Fruit fly (Drosophila melanogaster) whole organism, prepupa: ENCODE results near the gene ebd1.

Source experiments
- Blimp-1 ChIP-seq: fragments of 200-800 bp; sonication (Bioruptor generic); optimal IDR thresholded peaks from 3 replicates; lab custom pipeline; 2017; ENCODE audit warnings: missing biosample characterization, missing genetic modification characterization, mild to moderate bottlenecking, moderate library complexity, missing genetic modification reagents
- CG10631 ChIP-seq: fragments of 200-800 bp; sonication (Bioruptor generic); optimal IDR thresholded peaks from 2 replicates; lab custom pipeline; 2016; ENCODE audit warnings: missing biosample characterization, missing genetic modification characterization
- CG10669 ChIP-seq: fragments of 200-800 bp; sonication (Bioruptor generic); optimal IDR thresholded peaks from 3 replicates; lab custom pipeline; 2018; ENCODE audit warnings: missing biosample characterization, mild to moderate bottlenecking, missing genetic modification characterization, moderate library complexity
- CG11294 ChIP-seq: fragments of 200-800 bp; sonication (Bioruptor generic); IDR thresholded peaks from 2 replicates; pipeline ENCODE4 v1.3.6; 2022; ENCODE audit warnings: missing biosample characterization, missing genetic modification characterization
- CG11762 ChIP-seq: fragments of 200-800 bp; sonication (Bioruptor generic); optimal IDR thresholded peaks from 3 replicates; lab custom pipeline; 2016; ENCODE audit warnings: missing biosample characterization, missing genetic modification characterization; ENCODE audit not compliant: insufficient read depth
- CG11902 ChIP-seq: fragments of 200-800 bp; sonication (Bioruptor generic); optimal IDR thresholded peaks from 3 replicates; lab custom pipeline; 2016; ENCODE audit warnings: missing biosample characterization, missing genetic modification characterization
- CG15336 ChIP-seq: fragments of 200-800 bp; sonication (Bioruptor generic); IDR thresholded peaks from 2 replicates; pipeline ENCODE4 v1.3.6; 2022; ENCODE audit warnings: missing biosample characterization, missing genetic modification characterization
- CG1621 ChIP-seq: fragments of 200-800 bp; sonication (Bioruptor generic); optimal IDR thresholded peaks from 3 replicates; lab custom pipeline; 2018; ENCODE audit warnings: missing biosample characterization, mild to moderate bottlenecking, missing genetic modification characterization
- CG16779 ChIP-seq: fragments of 200-800 bp; sonication (Bioruptor generic); optimal IDR thresholded peaks from 3 replicates; lab custom pipeline; 2017; ENCODE audit warnings: missing biosample characterization, mild to moderate bottlenecking, missing genetic modification characterization
- CG3032 ChIP-seq: fragments of 200-800 bp; optimal IDR thresholded peaks from 2 replicates; lab custom pipeline; 2019; ENCODE audit warnings: missing biosample characterization, mild to moderate bottlenecking, missing genetic modification characterization, moderate library complexity
- CG32006 ChIP-seq: fragments of 200-800 bp; sonication (Bioruptor generic); optimal IDR thresholded peaks from 3 replicates; lab custom pipeline; 2017; ENCODE audit warnings: missing biosample characterization, mild to moderate bottlenecking, missing genetic modification characterization
- CG34406 ChIP-seq: fragments of 200-800 bp; sonication (Bioruptor generic); optimal IDR thresholded peaks from 3 replicates; lab custom pipeline; 2016; ENCODE audit warnings: missing biosample characterization, missing genetic modification characterization
- CG3919 ChIP-seq: fragments of 200-800 bp; sonication (Bioruptor generic); optimal IDR thresholded peaks from 3 replicates; lab custom pipeline; 2016; ENCODE audit warnings: missing biosample characterization, missing genetic modification characterization
- CG6163 ChIP-seq: fragments of 200-800 bp; sonication (Bioruptor generic); IDR thresholded peaks from 3 replicates; pipeline ENCODE4 v1.3.6; 2022; ENCODE audit warnings: missing biosample characterization, missing genetic modification characterization
- CG6276 ChIP-seq: fragments of 200-800 bp; sonication (Bioruptor generic); optimal IDR thresholded peaks from 2 replicates; lab custom pipeline; 2017; ENCODE audit warnings: missing biosample characterization, mild to moderate bottlenecking, missing genetic modification characterization
- CG6792 ChIP-seq: fragments of 200-800 bp; sonication (Bioruptor generic); optimal IDR thresholded peaks from 3 replicates; lab custom pipeline; 2016; ENCODE audit warnings: missing biosample characterization, missing genetic modification characterization
- CG6808 ChIP-seq: fragments of 200-800 bp; sonication (Bioruptor generic); optimal IDR thresholded peaks from 3 replicates; lab custom pipeline; 2017; ENCODE audit warnings: missing biosample characterization, missing genetic modification characterization, mild to moderate bottlenecking, moderate library complexity, missing genetic modification reagents
- CG6854 ChIP-seq: fragments of 200-800 bp; sonication (Bioruptor generic); optimal IDR thresholded peaks from 2 replicates; lab custom pipeline; 2017; ENCODE audit warnings: missing biosample characterization, mild to moderate bottlenecking, missing genetic modification characterization
- CG7368 ChIP-seq: fragments of 200-800 bp; sonication (Bioruptor generic); optimal IDR thresholded peaks from 3 replicates; lab custom pipeline; 2016; ENCODE audit warnings: missing biosample characterization, missing genetic modification characterization
- CG8119 ChIP-seq: fragments of 200-800 bp; sonication (Bioruptor generic); IDR thresholded peaks from 3 replicates; pipeline ENCODE4 v1.3.6; 2022; ENCODE audit warnings: missing biosample characterization, missing genetic modification characterization
- CG8319 ChIP-seq: fragments of 200-800 bp; sonication (Bioruptor generic); optimal IDR thresholded peaks from 3 replicates; lab custom pipeline; 2016; ENCODE audit warnings: missing biosample characterization, missing genetic modification characterization
- CG9139 ChIP-seq: fragments of 200-800 bp; sonication (Bioruptor generic); optimal IDR thresholded peaks from 3 replicates; lab custom pipeline; 2017; ENCODE audit warnings: missing biosample characterization, mild to moderate bottlenecking, missing genetic modification characterization
- Eip78C ChIP-seq: fragments of 200-800 bp; sonication (Bioruptor generic); peaks from one replicate; lab custom pipeline; 2016; ENCODE audit warnings: missing biosample characterization, missing genetic modification characterization
- Eip93F ChIP-seq: fragments of 200-800 bp; sonication (Bioruptor generic); optimal IDR thresholded peaks from 2 replicates; lab custom pipeline; 2016; ENCODE audit warnings: missing biosample characterization, mild to moderate bottlenecking, missing genetic modification characterization
- Ets96B ChIP-seq: fragments of 200-800 bp; optimal IDR thresholded peaks from 2 replicates; lab custom pipeline; 2019; ENCODE audit warnings: missing biosample characterization, mild to moderate bottlenecking, missing genetic modification characterization, moderate library complexity
- Hr39 ChIP-seq: fragments of 200-800 bp; sonication (Bioruptor generic); optimal IDR thresholded peaks from 2 replicates; lab custom pipeline; 2016; ENCODE audit warnings: missing biosample characterization, missing genetic modification characterization
- Hr4 ChIP-seq: fragments of 200-800 bp; sonication (Bioruptor generic); optimal IDR thresholded peaks from 3 replicates; lab custom pipeline; 2016; ENCODE audit warnings: missing biosample characterization, missing genetic modification characterization
- Met ChIP-seq: fragments of 200-800 bp; sonication (Bioruptor generic); optimal IDR thresholded peaks from 3 replicates; lab custom pipeline; 2016; ENCODE audit warnings: missing biosample characterization, missing genetic modification characterization
- OdsH ChIP-seq: fragments of 200-800 bp; sonication (Bioruptor generic); optimal IDR thresholded peaks from 3 replicates; lab custom pipeline; 2016; ENCODE audit warnings: missing biosample characterization, missing genetic modification characterization
- Smox ChIP-seq: fragments of 200-800 bp; sonication (Bioruptor generic); optimal IDR thresholded peaks from 3 replicates; lab custom pipeline; 2016; ENCODE audit warnings: missing biosample characterization, missing genetic modification characterization
- Sox102F ChIP-seq: fragments of 200-800 bp; sonication (Bioruptor generic); optimal IDR thresholded peaks from 2 replicates; lab custom pipeline; 2016; ENCODE audit warnings: missing biosample characterization, mild to moderate bottlenecking, missing genetic modification characterization
- Sox14 ChIP-seq: fragments of 200-800 bp; sonication (Bioruptor generic); optimal IDR thresholded peaks from 3 replicates; lab custom pipeline; 2016; ENCODE audit warnings: missing biosample characterization, missing genetic modification characterization
- Sox15 ChIP-seq: fragments of 200-800 bp; sonication (Bioruptor generic); optimal IDR thresholded peaks from 3 replicates; lab custom pipeline; 2016; ENCODE audit warnings: missing biosample characterization, missing genetic modification characterization
- achi ChIP-seq: fragments of 200-800 bp; sonication (Bioruptor generic); optimal IDR thresholded peaks from 3 replicates; lab custom pipeline; 2016; ENCODE audit warnings: missing biosample characterization, missing genetic modification characterization
- cyc ChIP-seq: fragments of 200-800 bp; sonication (Bioruptor generic); optimal IDR thresholded peaks from 3 replicates; lab custom pipeline; 2016; ENCODE audit warnings: missing biosample characterization, missing genetic modification characterization
- dac ChIP-seq: fragments of 200-800 bp; sonication (Bioruptor generic); optimal IDR thresholded peaks from 2 replicates; lab custom pipeline; 2017; ENCODE audit warnings: missing biosample characterization, mild to moderate bottlenecking, missing genetic modification characterization
- eg ChIP-seq: fragments of 200-800 bp; sonication (Bioruptor generic); IDR thresholded peaks from 3 replicates; pipeline ENCODE4 v1.3.6; 2022; ENCODE audit warnings: missing biosample characterization, missing genetic modification characterization
- esn ChIP-seq: fragments of 200-800 bp; sonication (Bioruptor generic); optimal IDR thresholded peaks from 2 replicates; lab custom pipeline; 2016; ENCODE audit warnings: missing biosample characterization, mild to moderate bottlenecking, missing genetic modification characterization, moderate library complexity
- fd85E ChIP-seq: fragments of 200-800 bp; sonication (Bioruptor generic); optimal IDR thresholded peaks from 3 replicates; lab custom pipeline; 2016; ENCODE audit warnings: missing biosample characterization, missing genetic modification characterization
- lz ChIP-seq: fragments of 200-800 bp; sonication (Bioruptor generic); optimal IDR thresholded peaks from 3 replicates; lab custom pipeline; 2016; ENCODE audit warnings: missing biosample characterization, missing genetic modification characterization
- net ChIP-seq: fragments of 200-800 bp; sonication (Bioruptor generic); optimal IDR thresholded peaks from 3 replicates; lab custom pipeline; 2016; ENCODE audit warnings: missing biosample characterization, missing genetic modification characterization
- pdm3 ChIP-seq: fragments of 200-800 bp; sonication (Bioruptor generic); optimal IDR thresholded peaks from 3 replicates; lab custom pipeline; 2016; ENCODE audit warnings: missing biosample characterization, missing genetic modification characterization
- salr ChIP-seq, 2 experiments: fragments of 200-800 bp; sonication (Bioruptor generic); optimal IDR thresholded peaks; 3 replicates each; lab custom pipeline; 2016 to 2018; ENCODE audit warnings: missing biosample characterization in 2 of 2, missing genetic modification characterization in 2 of 2, mild to moderate bottlenecking in 1 of 2
- svp ChIP-seq: fragments of 200-800 bp; sonication (Bioruptor generic); peaks from one replicate; lab custom pipeline; 2016; ENCODE audit warnings: missing biosample characterization, missing genetic modification characterization
- topi ChIP-seq: fragments of 200-800 bp; sonication (Bioruptor generic); optimal IDR thresholded peaks from 3 replicates; lab custom pipeline; 2016; ENCODE audit warnings: missing biosample characterization, missing genetic modification characterization
- vri ChIP-seq: fragments of 200-800 bp; sonication (Bioruptor generic); optimal IDR thresholded peaks from 3 replicates; lab custom pipeline; 2016; ENCODE audit warnings: missing biosample characterization, mild to moderate bottlenecking, missing genetic modification characterization

Gene ebd1

DNA sequence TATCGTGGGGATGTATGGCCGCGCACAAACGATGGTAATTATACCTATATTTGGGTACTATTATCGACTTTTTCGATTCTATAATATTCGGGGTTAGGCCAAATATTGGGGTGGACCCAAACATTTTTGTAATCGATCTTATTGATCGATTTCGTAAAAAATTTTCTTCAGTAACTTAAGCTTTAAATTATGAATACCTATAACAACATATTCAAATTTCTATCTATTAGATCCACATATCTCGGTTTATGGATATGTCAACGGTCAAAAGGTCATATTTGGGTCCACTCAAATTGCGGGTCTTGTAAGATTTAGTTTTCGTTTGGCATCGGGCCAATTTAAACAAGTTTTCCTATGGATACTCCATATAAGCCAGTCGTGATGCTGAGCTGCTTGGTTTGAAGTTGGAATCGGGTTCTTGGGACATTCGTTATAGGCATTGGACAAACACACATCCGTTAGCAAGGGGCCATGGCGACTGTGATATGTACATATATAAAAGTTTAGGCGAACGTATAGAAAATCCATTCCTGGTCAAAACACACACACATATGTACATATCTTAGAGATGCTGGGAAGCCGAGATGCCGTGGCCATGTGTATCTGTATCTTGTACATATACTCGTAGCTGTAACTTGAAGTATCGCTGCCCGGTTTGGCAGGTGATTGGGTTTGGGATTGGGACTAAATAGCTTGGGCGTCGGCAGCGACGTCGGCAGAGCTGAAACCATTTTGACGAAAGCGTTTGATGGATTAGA, 15.0 kb upstream of the ebd1 start:
- TF ChIP-seq achi: peak; percentile 27
- no peak for TF ChIP-seq salr (GFP tag; optimal IDR thresholded peaks at IDR 0.05; lab: Kevin White, UChicago)
- TF ChIP-seq Blimp-1 (GFP tag; lab: Kevin White, UChicago): no peak
- peak; percentile 20 for TF ChIP-seq CG3032
- peak; percentile 44 for TF ChIP-seq esn (GFP tag; lab: Kevin White, UChicago)
- peak; percentile 52 for TF ChIP-seq Eip78C (GFP tag; lab: Kevin White, UChicago)
- TF ChIP-seq CG8119: peak; percentile 58; the same call in 2 of the 3 replicates
- no peak for TF ChIP-seq Sox15 (GFP tag; lab: Kevin White, UChicago)
- TF ChIP-seq CG1621 (tag; lab: Kevin White, UChicago): no peak
- peak; percentile 29 for TF ChIP-seq Hr4 (GFP tag; lab: Kevin White, UChicago)
- TF ChIP-seq Sox102F: peak; percentile 43
- peak; percentile 40 for TF ChIP-seq OdsH (GFP tag; lab: Kevin White, UChicago)
- no peak for TF ChIP-seq net (GFP tag; lab: Kevin White, UChicago)
- no peak for TF ChIP-seq CG10631 (GFP tag; lab: Kevin White, UChicago)
- peak; percentile 34 for TF ChIP-seq pdm3 (GFP tag; lab: Kevin White, UChicago)
- TF ChIP-seq CG6808 (GFP tag; lab: Kevin White, UChicago): peak; percentile 36
- TF ChIP-seq vri (GFP tag; lab: Kevin White, UChicago): peak; percentile 10
- TF ChIP-seq CG34406 (GFP tag; lab: Kevin White, UChicago): peak; percentile 8
- no peak for TF ChIP-seq Sox14 (GFP tag; lab: Kevin White, UChicago)
- peak; percentile 73 for TF ChIP-seq CG6163
- peak; percentile 55 for TF ChIP-seq svp (GFP tag; lab: Kevin White, UChicago)
- no peak for TF ChIP-seq CG11294
- TF ChIP-seq Smox (GFP tag; lab: Kevin White, UChicago): peak; percentile 1
- peak; percentile 74 for TF ChIP-seq CG15336
- TF ChIP-seq Met (GFP tag; lab: Kevin White, UChicago): peak; percentile 44
- peak; percentile 16 for TF ChIP-seq Ets96B (tag; lab: Kevin White, UChicago)
- peak; percentile 7 for TF ChIP-seq topi (GFP tag; lab: Kevin White, UChicago)
- TF ChIP-seq CG16779 (tag; lab: Kevin White, UChicago): peak; percentile 3
- peak; percentile 39 for TF ChIP-seq CG32006 (GFP tag; lab: Kevin White, UChicago)
- TF ChIP-seq CG3919 (GFP tag; lab: Kevin White, UChicago): peak; percentile 13
- TF ChIP-seq CG10669: peak; percentile 24
- peak; percentile 71 for TF ChIP-seq eg (GFP tag; lab: Robert Waterston, UW)
- TF ChIP-seq CG6276: peak; percentile 62
- no peak for TF ChIP-seq lz (GFP tag; lab: Kevin White, UChicago)

DNA sequence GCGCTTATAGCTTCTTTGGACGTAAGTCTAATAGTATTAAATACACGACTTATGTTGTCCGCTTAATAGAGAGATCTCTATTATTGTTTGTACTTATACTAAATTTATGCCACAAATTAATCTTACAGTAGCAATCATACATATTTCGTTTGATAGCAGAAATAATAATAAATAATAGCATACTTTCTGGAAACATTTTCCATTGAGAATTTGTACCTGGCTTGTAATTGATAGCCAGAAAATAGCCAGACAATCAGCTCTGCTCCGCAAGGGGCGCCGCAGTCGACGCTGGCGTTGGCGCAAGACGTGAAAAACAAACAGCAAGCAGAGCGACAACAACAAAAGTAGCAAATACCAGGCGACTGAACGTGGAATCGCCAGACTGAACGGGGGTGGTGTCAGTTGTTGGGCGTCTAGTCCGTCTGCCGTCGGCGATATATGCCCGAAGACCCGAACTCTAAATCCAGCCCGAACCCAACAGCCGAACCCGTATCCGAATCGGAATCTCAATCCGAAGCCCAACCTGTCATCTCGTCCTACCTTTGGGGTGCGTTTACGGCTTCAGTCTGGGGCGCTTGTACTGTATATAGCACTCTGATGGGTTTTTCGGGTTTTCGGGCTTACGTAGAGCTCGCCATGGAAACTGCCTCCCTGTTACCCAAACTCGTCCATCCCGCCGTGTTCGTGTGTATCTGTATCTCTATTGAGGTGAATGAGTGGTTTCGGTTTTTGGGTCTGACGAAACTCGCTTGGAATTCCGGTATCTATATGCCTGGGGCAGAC, 14.2 kb upstream of the ebd1 start:
- TF ChIP-seq dac (GFP tag; lab: Kevin White, UChicago): peak; percentile 31
- peak; percentile 26 for TF ChIP-seq cyc (GFP tag; lab: Kevin White, UChicago)
- 0 out of 3 replicates have a peak, but pooled peaks have one; percentile 6 for TF ChIP-seq eg (GFP tag; lab: Robert Waterston, UW)
- TF ChIP-seq CG8319: no peak
- no peak for TF ChIP-seq CG6792 (GFP tag; lab: Kevin White, UChicago)
- TF ChIP-seq CG6808 (GFP tag; lab: Kevin White, UChicago): peak; percentile 44
- no peak for TF ChIP-seq CG6854
- TF ChIP-seq vri (GFP tag; lab: Kevin White, UChicago): peak; percentile 11
- TF ChIP-seq Eip93F: no peak
- peak; percentile 60 for TF ChIP-seq esn (GFP tag; lab: Kevin White, UChicago)
- TF ChIP-seq CG9139 (GFP tag; lab: Kevin White, UChicago): no peak
- TF ChIP-seq CG15336: 0 out of 2 replicates have a peak, but pooled peaks have one; percentile 41
- no peak for TF ChIP-seq CG11762 (GFP tag; lab: Kevin White, UChicago)
- peak; percentile 53 for TF ChIP-seq CG3032
- peak; percentile 47 for TF ChIP-seq CG3919 (GFP tag; lab: Kevin White, UChicago)
- TF ChIP-seq Met (GFP tag; lab: Kevin White, UChicago): peak; percentile 54
- TF ChIP-seq Sox15 (GFP tag; lab: Kevin White, UChicago): no peak
- peak; percentile 74 for TF ChIP-seq pdm3 (GFP tag; lab: Kevin White, UChicago)
- no peak for TF ChIP-seq CG11902 (GFP tag; lab: Kevin White, UChicago)
- TF ChIP-seq CG7368 (GFP tag; lab: Kevin White, UChicago): no peak
- no peak for TF ChIP-seq Blimp-1 (GFP tag; lab: Kevin White, UChicago)
- TF ChIP-seq fd85E: no peak
- no peak for TF ChIP-seq CG34406 (GFP tag; lab: Kevin White, UChicago)
- peak; percentile 36 for TF ChIP-seq Hr39 (GFP tag; lab: Kevin White, UChicago)
- TF ChIP-seq Eip78C (GFP tag; lab: Kevin White, UChicago): peak; percentile 80
- TF ChIP-seq net (GFP tag; lab: Kevin White, UChicago): no peak
- TF ChIP-seq CG10631 (GFP tag; lab: Kevin White, UChicago): peak; percentile 25
- TF ChIP-seq OdsH (GFP tag; lab: Kevin White, UChicago): peak; percentile 68
